Worm (Caenorhabditis elegans) whole organism, L2 larva: Measurements from ENCODE around the gene snf-11.

Experiments used
- C34F6.9 ChIP-seq: fragments of 150-350 bp; optimal IDR thresholded peaks from 2 replicates; lab custom pipeline; 2014; ENCODE audit warnings: missing biosample characterization, missing genetic modification characterization
- R02D3.7 ChIP-seq: fragments of 150-350 bp; optimal IDR thresholded peaks from 2 replicates; lab custom pipeline; 2014; ENCODE audit warnings: missing biosample characterization, missing genetic modification characterization
- Y55F3AM.14 ChIP-seq: fragments of 200-800 bp; sonication (Bioruptor generic); optimal IDR thresholded peaks from 2 replicates; lab custom pipeline; 2018; ENCODE audit warnings: mild to moderate bottlenecking, missing genetic modification characterization, missing compliant biosample characterization
- ZK546.5 ChIP-seq: sonication (generic microtip); optimal IDR thresholded peaks from 2 replicates; lab custom pipeline; 2017; ENCODE audit warnings: missing biosample characterization, missing genetic modification characterization
- alr-1 ChIP-seq: fragments of 150-350 bp; optimal IDR thresholded peaks from 2 replicates; lab custom pipeline; 2014; ENCODE audit warnings: missing biosample characterization, missing genetic modification characterization
- aly-2 ChIP-seq: fragments of 150-350 bp; optimal IDR thresholded peaks from 2 replicates; lab custom pipeline; 2014; ENCODE audit warnings: missing biosample characterization, missing genetic modification characterization
- blmp-1 ChIP-seq: sonication (generic microtip); optimal IDR thresholded peaks from 2 replicates; lab custom pipeline; 2017; ENCODE audit warnings: missing genetic modification characterization, mild to moderate bottlenecking, missing compliant biosample characterization, antibody characterized with exemption, moderate library complexity; ENCODE audit not compliant: insufficient read depth
- ceh-82 ChIP-seq: fragments of 150-350 bp; optimal IDR thresholded peaks from 2 replicates; lab custom pipeline; 2014; ENCODE audit warnings: missing biosample characterization, missing genetic modification characterization
- crh-2 ChIP-seq: sonication (generic microtip); optimal IDR thresholded peaks from 2 replicates; lab custom pipeline; 2017; ENCODE audit warnings: missing biosample characterization, missing genetic modification characterization
- dmd-4 ChIP-seq: sonication (generic microtip); optimal IDR thresholded peaks from 2 replicates; lab custom pipeline; 2017; ENCODE audit warnings: missing biosample characterization, missing genetic modification characterization
- egl-27 ChIP-seq: sonication (generic microtip); optimal IDR thresholded peaks from 3 replicates; lab custom pipeline; 2017; ENCODE audit warnings: missing biosample characterization, missing genetic modification reagents, missing genetic modification characterization
- elt-3 ChIP-seq: sonication (generic microtip); optimal IDR thresholded peaks from 2 replicates; lab custom pipeline; 2017; ENCODE audit warnings: missing biosample characterization, missing genetic modification characterization
- fos-1 ChIP-seq: fragments of 150-350 bp; optimal IDR thresholded peaks from 2 replicates; lab custom pipeline; 2014; ENCODE audit warnings: missing biosample characterization, missing genetic modification characterization
- lin-11 ChIP-seq: fragments of 150-350 bp; sonication (generic microtip); optimal IDR thresholded peaks from 2 replicates; lab custom pipeline; 2014; ENCODE audit warnings: missing biosample characterization, missing genetic modification characterization, inconsistent platforms, mixed read lengths
- mab-5 ChIP-seq: fragments of 150-350 bp; optimal IDR thresholded peaks from 2 replicates; lab custom pipeline; 2014; ENCODE audit warnings: missing biosample characterization, missing genetic modification characterization
- mbf-1 ChIP-seq: sonication (generic microtip); optimal IDR thresholded peaks from 2 replicates; lab custom pipeline; 2017; ENCODE audit warnings: missing biosample characterization, missing genetic modification characterization
- mdl-1 ChIP-seq, 2 experiments: fragments of 150-350 bp in 1 of 2; sonication (generic microtip) in 1 of 2; optimal IDR thresholded peaks; 2 replicates each; lab custom pipeline; 2017; ENCODE audit warnings: missing biosample characterization in 2 of 2, missing genetic modification characterization in 2 of 2
- nhr-10 ChIP-seq: sonication (generic microtip); optimal IDR thresholded peaks from 2 replicates; lab custom pipeline; 2017; ENCODE audit warnings: missing biosample characterization, missing genetic modification characterization
- nhr-11 ChIP-seq: fragments of 150-350 bp; optimal IDR thresholded peaks from 2 replicates; lab custom pipeline; 2014; ENCODE audit warnings: missing biosample characterization, missing genetic modification characterization
- nhr-12 ChIP-seq: fragments of 150-350 bp; optimal IDR thresholded peaks from 2 replicates; lab custom pipeline; 2014; ENCODE audit warnings: missing biosample characterization, missing genetic modification characterization
- nhr-129 ChIP-seq: fragments of 150-350 bp; optimal IDR thresholded peaks from 2 replicates; lab custom pipeline; 2014; ENCODE audit warnings: missing biosample characterization, missing genetic modification characterization
- nhr-21 ChIP-seq: fragments of 150-350 bp; optimal IDR thresholded peaks from 2 replicates; lab custom pipeline; 2014; ENCODE audit warnings: missing biosample characterization, missing genetic modification characterization
- nhr-23 ChIP-seq: fragments of 150-350 bp; optimal IDR thresholded peaks from 2 replicates; lab custom pipeline; 2014; ENCODE audit warnings: missing biosample characterization, missing genetic modification reagents, missing genetic modification characterization
- nhr-6 ChIP-seq: fragments of 150-350 bp; optimal IDR thresholded peaks from 2 replicates; lab custom pipeline; 2014; ENCODE audit warnings: missing biosample characterization, missing genetic modification characterization
- nhr-77 ChIP-seq: fragments of 150-350 bp; optimal IDR thresholded peaks from 2 replicates; lab custom pipeline; 2014; ENCODE audit warnings: missing biosample characterization, missing genetic modification characterization
- sma-3 ChIP-seq: sonication (generic microtip); optimal IDR thresholded peaks from 2 replicates; lab custom pipeline; 2016; ENCODE audit warnings: missing genetic modification reagents, missing genetic modification characterization, missing compliant biosample characterization
- sma-9 ChIP-seq, 2 experiments: fragments of 150-350 bp in 1 of 2; sonication (generic microtip) in 1 of 2; optimal IDR thresholded peaks; 2 replicates each; lab custom pipeline; 2014 to 2016; ENCODE audit warnings: missing genetic modification characterization in 2 of 2, mild to moderate bottlenecking in 1 of 2, missing biosample characterization in 1 of 2, missing compliant biosample characterization in 1 of 2, missing genetic modification reagents in 1 of 2, moderate library complexity in 1 of 2
- snpc-4 ChIP-seq: fragments of 150-350 bp; optimal IDR thresholded peaks from 2 replicates; lab custom pipeline; 2014; ENCODE audit warnings: missing biosample characterization, missing genetic modification characterization
- unc-39 ChIP-seq: fragments of 150-350 bp; optimal IDR thresholded peaks from 2 replicates; lab custom pipeline; 2014; ENCODE audit warnings: missing biosample characterization, missing genetic modification characterization
- zag-1 ChIP-seq: fragments of 150-350 bp; optimal IDR thresholded peaks from 2 replicates; lab custom pipeline; 2014; ENCODE audit warnings: missing biosample characterization, missing genetic modification characterization

The snf-11 gene

DNA sequence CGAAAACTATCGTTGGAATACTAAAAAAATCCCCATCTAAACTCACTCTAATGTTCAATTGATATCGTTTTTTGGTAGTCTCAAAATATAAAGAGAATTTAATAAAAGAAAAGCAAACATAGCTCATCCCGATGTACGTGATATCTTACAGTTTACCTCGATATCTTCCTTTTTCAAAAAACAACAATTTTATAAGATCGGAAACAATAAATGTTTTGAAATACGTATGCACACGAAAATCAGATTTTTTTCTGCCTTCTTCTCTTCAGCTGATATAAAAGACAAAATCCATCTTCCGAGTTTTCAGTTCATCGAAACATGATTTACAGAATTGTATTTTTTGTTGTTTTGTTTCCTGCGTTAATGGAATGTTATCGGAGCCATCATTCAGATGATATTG lies 37.2 kb downstream of the snf-11 start, which contains the start of gene clec-222:
clec-222 (plus strand) TSS at position 301 of the 400 bp plus-strand sequence.
- TF ChIP-seq elt-3 (tag; lab: Kevin White, UChicago) (no peak), nhr-6 (tag; lab: Kevin White, UChicago) (no peak), sma-3 (GFP tag; lab: Kevin White, UChicago) (no peak), lin-11 (tag; lab: Kevin White, UChicago) (no peak), Y55F3AM.14 (GFP tag; lab: Kevin White, UChicago) (no peak)

DNA sequence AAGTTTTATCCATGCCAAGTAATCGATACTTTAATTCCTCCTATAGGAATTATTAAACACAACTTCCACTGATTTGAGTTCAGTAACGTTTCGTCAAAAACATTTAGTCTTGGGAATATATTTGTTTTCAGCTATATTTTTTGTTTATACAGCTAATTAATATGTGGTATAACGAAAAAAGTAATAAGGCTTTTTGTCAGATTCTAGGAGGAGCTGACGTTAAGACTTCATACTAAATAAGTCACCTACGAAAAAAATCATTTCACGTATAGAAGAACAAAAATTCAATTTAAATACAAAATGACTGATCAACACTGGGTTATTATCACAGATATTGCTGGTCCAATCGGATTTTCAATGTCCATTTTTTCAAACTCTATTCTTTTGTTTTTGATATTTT lies 39.5 kb downstream of the snf-11 start, which contains the start of gene str-115:
str-115 (plus strand) TSS at position 301 of the 400 bp plus-strand sequence.
- TF ChIP-seq elt-3 (tag; lab: Kevin White, UChicago), result no peak
- no peak for TF ChIP-seq crh-2 (tag; lab: Kevin White, UChicago)
- no peak for TF ChIP-seq alr-1 (tag; lab: Kevin White, UChicago)

DNA sequence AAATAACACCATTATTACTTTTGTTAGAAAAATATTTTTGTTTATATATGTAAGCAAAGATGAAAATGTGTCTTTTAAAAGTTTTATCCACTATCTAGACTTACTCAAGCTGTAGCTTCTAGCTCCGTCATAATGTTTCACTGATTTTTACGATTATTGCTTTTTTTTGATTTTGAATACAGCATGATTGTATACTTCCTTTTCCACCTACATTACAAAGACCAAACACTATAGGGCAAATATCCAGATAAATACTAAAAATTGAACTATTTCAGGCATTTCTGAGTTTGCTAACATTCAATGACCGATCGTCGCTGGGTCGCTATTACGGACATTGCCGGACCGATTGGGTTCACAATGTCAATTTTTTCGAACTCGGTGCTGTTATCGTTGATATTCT lies 41.6 kb downstream of the snf-11 start, which contains the start of gene str-116:
str-116 (plus strand) TSS at position 301 of the 400 bp plus-strand sequence.
- TF ChIP-seq mab-5 (tag; lab: Kevin White, UChicago) (no peak), mbf-1 (no peak), alr-1 (tag; lab: Kevin White, UChicago) (no peak), nhr-21 (tag; lab: Kevin White, UChicago) (no peak), nhr-23 (tag; lab: Kevin White, UChicago) (no peak), R02D3.7 (no peak), ZK546.5 (tag; lab: Kevin White, UChicago) (no peak), aly-2 (tag; lab: Kevin White, UChicago) (no peak), sma-9 (GFP tag; optimal IDR thresholded peaks at IDR 0.05; lab: Kevin White, UChicago) (no peak), sma-9 (tag; optimal IDR thresholded peaks at IDR 0.05; lab: Kevin White, UChicago) (no peak), blmp-1 (no peak), dmd-4 (tag; lab: Kevin White, UChicago) (no peak), nhr-12 (tag; lab: Kevin White, UChicago) (no peak), nhr-77 (no peak), crh-2 (tag; lab: Kevin White, UChicago) (no peak), snpc-4 (no peak), nhr-10 (tag; lab: Kevin White, UChicago) (no peak), zag-1 (tag; lab: Kevin White, UChicago) (no peak), egl-27 (tag; lab: Kevin White, UChicago) (no peak), C34F6.9 (tag; lab: Kevin White, UChicago) (no peak), nhr-6 (tag; lab: Kevin White, UChicago) (no peak)

DNA sequence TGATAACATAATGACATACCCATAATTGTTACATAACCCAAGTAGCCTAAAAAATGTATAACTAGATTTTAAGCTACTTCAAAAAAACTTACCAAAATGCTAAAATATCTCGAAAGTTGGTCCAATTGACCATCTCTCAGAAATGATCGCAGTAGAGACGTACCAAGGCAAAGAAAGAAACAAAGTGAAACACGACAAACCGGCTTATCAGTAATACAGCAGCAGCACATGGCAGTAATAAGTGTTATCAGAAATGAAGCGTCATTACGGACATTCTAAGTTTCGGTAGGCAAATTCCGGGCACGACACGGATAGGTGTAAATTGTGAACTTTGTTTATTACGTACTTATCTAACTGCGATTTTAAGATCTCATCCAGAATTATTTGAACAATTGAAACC lies 42.8 kb downstream of the snf-11 start, which contains the start of gene cln-3.1:
cln-3.1 (minus strand) TSS at position 171 of the 400 bp plus-strand sequence.
- peak; percentile 29 for TF ChIP-seq sma-9 (GFP tag; optimal IDR thresholded peaks at IDR 0.05; lab: Kevin White, UChicago)
- no peak for TF ChIP-seq sma-9 (tag; optimal IDR thresholded peaks at IDR 0.05; lab: Kevin White, UChicago)
- peak; percentile 83 for TF ChIP-seq fos-1
- TF ChIP-seq mdl-1 (tag; optimal IDR thresholded peaks at IDR 0.05; lab: Kevin White, UChicago), result no peak
- TF ChIP-seq, all 48 proteins: peak for 2

DNA sequence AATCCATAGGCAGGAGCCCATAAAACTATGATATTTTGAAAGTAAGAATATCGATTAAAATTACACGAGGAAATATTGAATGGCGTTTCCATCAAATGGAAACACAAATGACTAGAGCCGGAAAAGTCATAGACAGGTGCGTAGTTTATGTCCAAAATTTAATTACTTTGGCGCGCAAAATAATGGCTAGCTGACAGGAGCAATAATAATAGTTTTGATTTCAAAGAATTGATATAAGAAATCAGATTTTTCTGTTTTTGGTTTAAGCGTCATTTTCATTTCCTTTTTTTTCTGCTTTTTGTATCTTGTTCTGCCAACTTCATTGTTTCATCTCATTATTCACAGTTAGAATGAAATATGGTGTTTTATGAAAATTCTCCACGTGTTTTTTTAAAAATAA lies 45.2 kb downstream of the snf-11 start, which contains the start of gene F07B10.4:
F07B10.4 (minus strand) TSS at position 101 of the 400 bp plus-strand sequence.
- TF ChIP-seq nhr-12 (tag; lab: Kevin White, UChicago), result no peak
- TF ChIP-seq unc-39 (tag; lab: Kevin White, UChicago), result no peak
- no peak for TF ChIP-seq nhr-129 (tag; lab: Kevin White, UChicago)
- TF ChIP-seq nhr-21 (tag; lab: Kevin White, UChicago), result no peak
- TF ChIP-seq nhr-23 (tag; lab: Kevin White, UChicago), result no peak
- TF ChIP-seq ceh-82 (tag; lab: Kevin White, UChicago), result no peak
- no peak for TF ChIP-seq nhr-6 (tag; lab: Kevin White, UChicago)
- no peak for TF ChIP-seq nhr-11 (tag; lab: Kevin White, UChicago)
- no peak for TF ChIP-seq zag-1 (tag; lab: Kevin White, UChicago)
- no peak for TF ChIP-seq mdl-1 (tag; optimal IDR thresholded peaks at IDR 0.05; lab: Kevin White, UChicago)
- no peak for TF ChIP-seq mab-5 (tag; lab: Kevin White, UChicago)
- TF ChIP-seq nhr-77, result no peak
- no peak for TF ChIP-seq nhr-10 (tag; lab: Kevin White, UChicago)
- TF ChIP-seq lin-11 (tag; lab: Kevin White, UChicago), result no peak
- TF ChIP-seq elt-3 (tag; lab: Kevin White, UChicago), result no peak
- no peak for TF ChIP-seq sma-9 (GFP tag; optimal IDR thresholded peaks at IDR 0.05; lab: Kevin White, UChicago)
- TF ChIP-seq sma-9 (tag; optimal IDR thresholded peaks at IDR 0.05; lab: Kevin White, UChicago), result no peak
